Fruit fly (Drosophila melanogaster): ENCODE data around the gene CG14260.

CG14260 gene

dm6 chr3R:27228342-27228741 is 36.9 kb upstream of the CG14260 start, which contains the start of gene CG42813:
TSS of gene CG42813 (minus strand) at chr3R:27228561.
- TF ChIP-seq schlank (tag; optimal IDR thresholded peaks at IDR 0.05) (no peak), Sox100B (GFP tag; optimal IDR thresholded peaks at IDR 0.05) (no peak), knrl (GFP tag; IDR thresholded peaks at IDR 0.05; ENCODE audit: partially characterized antibody) (no peak), CG14441 (GFP tag; IDR thresholded peaks at IDR 0.05) (no peak), CG34224 (GFP tag; IDR thresholded peaks at IDR 0.05; ENCODE audit: partially characterized antibody) (peak; percentile 40; the same call in 1 of the 3 replicates), Dp (GFP tag; optimal IDR thresholded peaks at IDR 0.05) (peak; percentile 43), gfzf (GFP tag; optimal IDR thresholded peaks at IDR 0.05) (peak; percentile 64), crp (GFP tag; optimal IDR thresholded peaks at IDR 0.05) (peak in 1 of 2 experiments; percentile 92), Nf-YC (tag; optimal IDR thresholded peaks at IDR 0.05) (no peak), Med (GFP tag) (peak; percentile 38), CG17568 (GFP tag; optimal IDR thresholded peaks at IDR 0.05) (no peak), Elba2 (GFP tag; optimal IDR thresholded peaks at IDR 0.05) (no peak), unc-4 (GFP tag; IDR thresholded peaks at IDR 0.05; ENCODE audit: partially characterized antibody) (0 out of 2 replicates have a peak, but pooled peaks have one; percentile 28), CG14965 (GFP tag; optimal IDR thresholded peaks at IDR 0.05; ENCODE audit: borderline replicate concordance) (peak; percentile 65), HLH4C (GFP tag; IDR thresholded peaks at IDR 0.05; ENCODE audit: partially characterized antibody) (no peak), ato (GFP tag; IDR thresholded peaks at IDR 0.05; ENCODE audit: partially characterized antibody) (no peak), CG12104 (GFP tag; optimal IDR thresholded peaks at IDR 0.05) (no peak), CG12155 (GFP tag; optimal IDR thresholded peaks at IDR 0.05) (no peak), CG3847 (GFP tag; IDR thresholded peaks at IDR 0.05) (peak; percentile 29; the same call in 1 of the 2 replicates), fd96Cb (tag; optimal IDR thresholded peaks at IDR 0.05) (no peak), CG15696 (tag; optimal IDR thresholded peaks at IDR 0.05) (no peak), gro (GFP tag; optimal IDR thresholded peaks at IDR 0.05) (no peak), Dll (GFP tag; IDR thresholded peaks at IDR 0.05; ENCODE audit: partially characterized antibody) (peak; percentile 17; the same call in 1 of the 4 replicates), toy (GFP tag; IDR thresholded peaks at IDR 0.05) (no peak), CG11085 (GFP tag; IDR thresholded peaks at IDR 0.05) (no peak), CG17912 (GFP tag; optimal IDR thresholded peaks at IDR 0.05) (no peak), pzg (GFP tag; optimal IDR thresholded peaks at IDR 0.05) (peak; percentile 45), CG9727 (GFP tag; optimal IDR thresholded peaks at IDR 0.05) (no peak), CG15514 (GFP tag; optimal IDR thresholded peaks at IDR 0.05) (peak; percentile 4), E2f2 (GFP tag; IDR thresholded peaks at IDR 0.05) (peak; percentile 55), MTF-1 (GFP tag; optimal IDR thresholded peaks at IDR 0.05; ENCODE audit: borderline replicate concordance) (no peak), Bgb (GFP tag; IDR thresholded peaks at IDR 0.05; ENCODE audit: partially characterized antibody) (peak; percentile 16; the same call in 1 of the 2 replicates), CG1602 (GFP tag; optimal IDR thresholded peaks at IDR 0.05) (no peak), CTCF (GFP tag; optimal IDR thresholded peaks at IDR 0.05) (peak; percentile 84), CG32772 (GFP tag; IDR thresholded peaks at IDR 0.05) (no peak), pfk (GFP tag; optimal IDR thresholded peaks at IDR 0.05) (no peak), slbo (GFP tag; IDR thresholded peaks at IDR 0.05) (no peak), Adf1 (GFP tag; IDR thresholded peaks at IDR 0.05) (peak; percentile 11; the same call in 1 of the 2 replicates), HmgZ (tag; optimal IDR thresholded peaks at IDR 0.05) (peak; percentile 25), CG3726 (GFP tag; IDR thresholded peaks at IDR 0.05) (no peak), MBD-R2 (GFP tag; IDR thresholded peaks at IDR 0.05) (peak; percentile 76), MESR4 (GFP tag; optimal IDR thresholded peaks at IDR 0.05) (peak; percentile 15), shn (GFP tag; optimal IDR thresholded peaks at IDR 0.05) (no peak), CG13287 (GFP tag; IDR thresholded peaks at IDR 0.05; ENCODE audit: partially characterized antibody) (peak; percentile 53), yki (optimal IDR thresholded peaks at IDR 0.05) (no peak), sc (optimal IDR thresholded peaks at IDR 0.05) (no peak), sc (GFP tag; optimal IDR thresholded peaks at IDR 0.05) (no peak), bowl (GFP tag; IDR thresholded peaks at IDR 0.05) (no peak), Myb (GFP tag; optimal IDR thresholded peaks at IDR 0.05) (peak; percentile 90)
